Worm (Caenorhabditis elegans) whole organism, late embryonic: ENCODE data around the gene fbxb-57.
"Not testable (repeated sequence)": the region's sequence is repeated elsewhere in the genome, so short reads cannot be mapped to it uniquely, and the experiment has no call there.

Source experiments
- C38D4.7 ChIP-seq: fragments of 200-800 bp; sonication (Bioruptor generic); optimal IDR thresholded peaks from 2 replicates; lab custom pipeline; 2018; ENCODE audit warnings: mild to moderate bottlenecking, missing genetic modification characterization, moderate library complexity, missing compliant biosample characterization
- K02D7.2 ChIP-seq: sonication (generic microtip); optimal IDR thresholded peaks from 2 replicates; lab custom pipeline; 2017; ENCODE audit warnings: mild to moderate bottlenecking, missing genetic modification characterization, missing compliant biosample characterization
- K09A11.1 ChIP-seq: sonication (generic microtip); optimal IDR thresholded peaks from 2 replicates; lab custom pipeline; 2017; ENCODE audit warnings: antibody characterized with exemption, mild to moderate bottlenecking, missing genetic modification characterization, missing compliant biosample characterization; ENCODE audit not compliant: insufficient read depth
- T23F11.4 ChIP-seq: fragments of 200-800 bp; sonication (Bioruptor generic); optimal IDR thresholded peaks from 2 replicates; lab custom pipeline; 2018; ENCODE audit warnings: mild to moderate bottlenecking, missing genetic modification characterization, missing compliant biosample characterization
- Y22D7AL.16 ChIP-seq: sonication (generic microtip); optimal IDR thresholded peaks from 2 replicates; lab custom pipeline; 2016; ENCODE audit warnings: missing genetic modification characterization, missing compliant biosample characterization
- ahr-1 ChIP-seq: sonication (generic microtip); optimal IDR thresholded peaks from 2 replicates; lab custom pipeline; 2016; ENCODE audit warnings: missing genetic modification characterization, missing compliant biosample characterization
- ama-1 ChIP-seq: fragments of 150-350 bp; optimal IDR thresholded peaks from 2 replicates; lab custom pipeline; 2014
- ceh-18 ChIP-seq: sonication (generic microtip); optimal IDR thresholded peaks from 2 replicates; lab custom pipeline; 2016; ENCODE audit warnings: missing genetic modification characterization, missing compliant biosample characterization
- ceh-19 ChIP-seq: fragments of 200-800 bp; sonication (Bioruptor generic); optimal IDR thresholded peaks from 2 replicates; lab custom pipeline; 2018; ENCODE audit warnings: mild to moderate bottlenecking, missing genetic modification characterization, missing compliant biosample characterization
- ceh-2 ChIP-seq: sonication (generic microtip); optimal IDR thresholded peaks from 2 replicates; lab custom pipeline; 2016; ENCODE audit warnings: missing genotype, missing genetic modification characterization, missing compliant biosample characterization
- ceh-30 ChIP-seq: fragments of 150-350 bp; optimal IDR thresholded peaks from 2 replicates; lab custom pipeline; 2014; ENCODE audit warnings: missing biosample characterization, missing genetic modification characterization
- ceh-6 ChIP-seq: fragments of 200-800 bp; sonication (Bioruptor generic); optimal IDR thresholded peaks from 2 replicates; lab custom pipeline; 2018; ENCODE audit warnings: mild to moderate bottlenecking, missing genetic modification characterization, missing compliant biosample characterization
- ceh-9 ChIP-seq: sonication (generic microtip); optimal IDR thresholded peaks from 2 replicates; lab custom pipeline; 2016; ENCODE audit warnings: mild to moderate bottlenecking, missing genetic modification characterization, inconsistent platforms, missing compliant biosample characterization
- che-1 ChIP-seq: sonication (generic microtip); optimal IDR thresholded peaks from 2 replicates; lab custom pipeline; 2016; ENCODE audit warnings: mild to moderate bottlenecking, missing genetic modification characterization, missing compliant biosample characterization
- dmd-4 ChIP-seq: sonication (generic microtip); optimal IDR thresholded peaks from 2 replicates; lab custom pipeline; 2016; ENCODE audit warnings: borderline replicate concordance, missing genetic modification characterization, missing compliant biosample characterization
- elt-2 ChIP-seq: sonication (generic microtip); optimal IDR thresholded peaks from 2 replicates; lab custom pipeline; 2016; ENCODE audit warnings: missing genetic modification reagents, missing genetic modification characterization, missing compliant biosample characterization
- elt-4 ChIP-seq: sonication (generic microtip); optimal IDR thresholded peaks from 2 replicates; lab custom pipeline; 2016; ENCODE audit warnings: missing genetic modification characterization, missing compliant biosample characterization
- eyg-1 ChIP-seq: sonication (generic microtip); optimal IDR thresholded peaks from 2 replicates; lab custom pipeline; 2016; ENCODE audit warnings: missing genotype, missing genetic modification characterization, missing compliant biosample characterization
- fax-1 ChIP-seq: sonication (generic microtip); optimal IDR thresholded peaks from 2 replicates; lab custom pipeline; 2016; ENCODE audit warnings: missing genotype, missing genetic modification characterization, missing compliant biosample characterization
- gmeb-2 ChIP-seq: sonication (generic microtip); optimal IDR thresholded peaks from 2 replicates; lab custom pipeline; 2016; ENCODE audit warnings: missing genetic modification characterization, inconsistent platforms, missing compliant biosample characterization
- hlh-15 ChIP-seq: sonication (generic microtip); optimal IDR thresholded peaks from 2 replicates; lab custom pipeline; 2016; ENCODE audit warnings: missing genetic modification characterization, missing compliant biosample characterization
- hlh-6 ChIP-seq: sonication (generic microtip); optimal IDR thresholded peaks from 2 replicates; lab custom pipeline; 2016; ENCODE audit warnings: missing genotype, missing genetic modification characterization, missing compliant biosample characterization
- lim-6 ChIP-seq: sonication (generic microtip); optimal IDR thresholded peaks from 2 replicates; lab custom pipeline; 2016; ENCODE audit warnings: missing genetic modification characterization, missing compliant biosample characterization
- madf-2 ChIP-seq: sonication (generic microtip); optimal IDR thresholded peaks from 2 replicates; lab custom pipeline; 2017; ENCODE audit warnings: missing genetic modification characterization, missing compliant biosample characterization
- mec-3 ChIP-seq: sonication (generic microtip); optimal IDR thresholded peaks from 2 replicates; lab custom pipeline; 2016; ENCODE audit warnings: borderline replicate concordance, missing genetic modification characterization, missing compliant biosample characterization
- npax-4 ChIP-seq: sonication (generic microtip); optimal IDR thresholded peaks from 2 replicates; lab custom pipeline; 2016; ENCODE audit warnings: missing genetic modification characterization, missing compliant biosample characterization
- odd-2 ChIP-seq: sonication (generic microtip); optimal IDR thresholded peaks from 2 replicates; lab custom pipeline; 2017; ENCODE audit warnings: antibody characterized with exemption, mild to moderate bottlenecking, missing genetic modification characterization, missing compliant biosample characterization
- pag-3 ChIP-seq: sonication (generic microtip); optimal IDR thresholded peaks from 2 replicates; lab custom pipeline; 2016; ENCODE audit warnings: missing compliant biosample characterization, missing genetic modification characterization, borderline replicate concordance
- pqm-1 ChIP-seq: sonication (generic microtip); optimal IDR thresholded peaks from 2 replicates; lab custom pipeline; 2016; ENCODE audit warnings: missing genetic modification characterization, missing compliant biosample characterization
- pros-1 ChIP-seq: fragments of 150-350 bp; optimal IDR thresholded peaks from 2 replicates; lab custom pipeline; 2014; ENCODE audit warnings: missing biosample characterization, missing genetic modification reagents, missing genetic modification characterization
- ref-2 ChIP-seq: sonication (generic microtip); optimal IDR thresholded peaks from 2 replicates; lab custom pipeline; 2016; ENCODE audit warnings: missing genetic modification characterization, missing compliant biosample characterization
- syd-9 ChIP-seq: sonication (generic microtip); optimal IDR thresholded peaks from 2 replicates; lab custom pipeline; 2016; ENCODE audit warnings: mild to moderate bottlenecking, missing genetic modification characterization, moderate library complexity, missing compliant biosample characterization
- tbx-2 ChIP-seq: sonication (generic microtip); optimal IDR thresholded peaks from 2 replicates; lab custom pipeline; 2016; ENCODE audit warnings: missing genetic modification characterization, missing compliant biosample characterization
- tbx-7 ChIP-seq: sonication (generic microtip); optimal IDR thresholded peaks from 2 replicates; lab custom pipeline; 2016; ENCODE audit warnings: missing genotype, missing genetic modification characterization, missing compliant biosample characterization
- unc-3 ChIP-seq, 2 experiments: fragments of 200-800 bp in 1 of 2; sonication (Bioruptor generic) in 1 of 2; sonication (generic microtip) in 1 of 2; conservative IDR thresholded peaks in 1 of 2; optimal IDR thresholded peaks in 1 of 2; 2 replicates each; pipeline versions ENCODE4 v1.3.6 to Lab custom; 2016 to 2022; ENCODE audit warnings: missing compliant biosample characterization in 2 of 2, missing genetic modification characterization in 2 of 2, missing genetic modification reagents in 1 of 2
- unc-42 ChIP-seq: sonication (generic microtip); optimal IDR thresholded peaks from 2 replicates; lab custom pipeline; 2016; ENCODE audit warnings: missing genotype, missing genetic modification characterization, missing compliant biosample characterization

Gene fbxb-57

ce11 chrV:19253520-19253919, 35.0 kb upstream of the fbxb-57 start, which contains the start of gene F21D9.4:
Gene F21D9.4 (plus strand): TSS chrV:19253820.
- no peak for TF ChIP-seq ceh-30 (tag; lab: Kevin White, UChicago)
- TF ChIP-seq ref-2 (tag; lab: Kevin White, UChicago), result no peak
- no peak for TF ChIP-seq eyg-1 (tag; lab: Kevin White, UChicago)
- TF ChIP-seq tbx-7, result no peak
- no peak for TF ChIP-seq K02D7.2 (tag; lab: Kevin White, UChicago)
- no peak for TF ChIP-seq unc-3 (GFP tag; conservative IDR thresholded peaks at IDR 0.05; lab: Robert Waterston, UW)
- TF ChIP-seq unc-3 (tag; optimal IDR thresholded peaks at IDR 0.05; lab: Kevin White, UChicago), result no peak
- no peak for TF ChIP-seq ceh-2
- TF ChIP-seq pros-1 (tag; lab: Kevin White, UChicago), result no peak
- no peak for TF ChIP-seq hlh-6 (tag; lab: Kevin White, UChicago)
- TF ChIP-seq tbx-2 (tag; lab: Kevin White, UChicago), result no peak
- no peak for TF ChIP-seq elt-4
- no peak for TF ChIP-seq npax-4
- TF ChIP-seq fax-1 (tag; lab: Kevin White, UChicago), result no peak

- TF ChIP-seq unc-3 (GFP tag; conservative IDR thresholded peaks at IDR 0.05; lab: Robert Waterston, UW), result no peak
- TF ChIP-seq unc-3 (tag; optimal IDR thresholded peaks at IDR 0.05; lab: Kevin White, UChicago), result no peak
- no peak for TF ChIP-seq pqm-1
- no peak for TF ChIP-seq syd-9 (tag; lab: Kevin White, UChicago)
- no peak for TF ChIP-seq tbx-7
- no peak for TF ChIP-seq hlh-6 (tag; lab: Kevin White, UChicago)
- TF ChIP-seq pag-3 (tag; lab: Kevin White, UChicago), result no peak
- TF ChIP-seq fax-1 (tag; lab: Kevin White, UChicago), result no peak
These were observed 30.9 kb upstream of the fbxb-57 start, which contains the start of gene F21D9.3 for ce11 chrV:19257653-19258052. Gene F21D9.3 (minus strand): TSS chrV:19257753.

- no peak for TF ChIP-seq lim-6
- no peak for TF ChIP-seq unc-42 (tag; lab: Kevin White, UChicago)
- TF ChIP-seq T23F11.4 (GFP tag; lab: Kevin White, UChicago), result no peak
- no peak for TF ChIP-seq dmd-4 (tag; lab: Kevin White, UChicago)
- no peak for TF ChIP-seq hlh-15
- TF ChIP-seq tbx-7, result no peak
- no peak for TF ChIP-seq odd-2 (tag; lab: Kevin White, UChicago)
These were observed 29.2 kb upstream of the fbxb-57 start for ce11 chrV:19259403-19259802.

ce11 chrV:19260686-19261085, 27.9 kb upstream of the fbxb-57 start:
- TF ChIP-seq hlh-6 (tag; lab: Kevin White, UChicago) (no peak), dmd-4 (tag; lab: Kevin White, UChicago) (no peak)

- TF ChIP-seq lim-6 (no peak), ceh-9 (tag; lab: Kevin White, UChicago) (no peak), C38D4.7 (GFP tag; lab: Kevin White, UChicago) (no peak), T23F11.4 (GFP tag; lab: Kevin White, UChicago) (no peak), ceh-18 (no peak), mec-3 (no peak)
These were observed 26.2 kb upstream of the fbxb-57 start, which contains the start of gene F21D9.2 for ce11 chrV:19262349-19262748. Gene F21D9.2 (minus strand): TSS chrV:19262449.

ce11 chrV:19264148-19264547, 24.4 kb upstream of the fbxb-57 start, which contains the start of gene F21D9.1:
Gene F21D9.1 (plus strand): TSS chrV:19264448.
- TF ChIP-seq T23F11.4 (GFP tag; lab: Kevin White, UChicago); che-1 (tag; lab: Kevin White, UChicago); lim-6: not testable (repeated sequence)
- TF ChIP-seq, all 69 proteins: peak for 0; not testable (repeated sequence) for 69

- TF ChIP-seq gmeb-2 (tag; lab: Kevin White, UChicago), result no peak
- TF ChIP-seq eyg-1 (tag; lab: Kevin White, UChicago), result no peak
- no peak for TF ChIP-seq ceh-6 (GFP tag; lab: Kevin White, UChicago)
- TF ChIP-seq elt-4, result no peak
- TF ChIP-seq ceh-19 (GFP tag; lab: Kevin White, UChicago), result no peak
- TF ChIP-seq ama-1 (lab: Kevin White, UChicago), result no peak
- no peak for TF ChIP-seq syd-9 (tag; lab: Kevin White, UChicago)
- TF ChIP-seq elt-2, result no peak
- TF ChIP-seq tbx-2 (tag; lab: Kevin White, UChicago), result no peak
- no peak for TF ChIP-seq T23F11.4 (GFP tag; lab: Kevin White, UChicago)
- no peak for TF ChIP-seq pros-1 (tag; lab: Kevin White, UChicago)
- no peak for TF ChIP-seq pqm-1
- TF ChIP-seq lim-6, result no peak
- TF ChIP-seq madf-2 (tag; lab: Kevin White, UChicago), result no peak
- no peak for TF ChIP-seq K09A11.1 (tag; lab: Kevin White, UChicago)
- TF ChIP-seq Y22D7AL.16, result no peak
- TF ChIP-seq ahr-1 (tag; lab: Kevin White, UChicago), result no peak
- no peak for TF ChIP-seq che-1 (tag; lab: Kevin White, UChicago)
- TF ChIP-seq unc-3 (GFP tag; conservative IDR thresholded peaks at IDR 0.05; lab: Robert Waterston, UW), result no peak
- TF ChIP-seq unc-3 (tag; optimal IDR thresholded peaks at IDR 0.05; lab: Kevin White, UChicago), result no peak
These were observed 12.2 kb upstream of the fbxb-57 start for ce11 chrV:19276354-19276753.
